Fruit fly (Drosophila melanogaster): ENCODE measurements around the gene Pka-C1.

DNA sequence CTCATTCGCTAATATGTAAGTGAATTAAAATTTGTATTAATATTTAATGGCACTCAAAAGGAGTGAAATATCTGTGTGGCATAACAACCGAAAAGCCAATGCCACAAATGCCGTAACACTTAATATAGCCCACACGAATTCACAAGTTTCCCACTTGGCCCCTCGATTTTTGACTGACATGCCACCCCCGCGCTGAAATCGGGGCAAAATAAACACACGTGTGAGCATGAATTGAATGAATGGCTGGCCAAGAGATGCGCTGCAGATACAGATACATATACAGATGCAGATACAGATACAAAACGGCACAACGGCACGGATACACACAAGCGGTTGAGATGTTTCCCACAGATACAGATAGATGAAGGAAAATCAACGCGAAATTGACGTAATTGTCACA, 22.0 kb downstream of the Pka-C1 start:
- no peak for TF ChIP-seq h (optimal IDR thresholded peaks at IDR 0.05)
- TF ChIP-seq Myc (optimal IDR thresholded peaks at IDR 0.05), result no peak
